Worm (Caenorhabditis elegans) whole organism, early embryonic: Measurements from ENCODE around the gene sdz-31.

ENCODE experiments used
- ama-1 ChIP-seq: fragments of 150-350 bp; optimal IDR thresholded peaks from 2 replicates; lab custom pipeline; 2014
- ceh-13 ChIP-seq: fragments of 200-800 bp; sonication (Bioruptor generic); optimal IDR thresholded peaks from 2 replicates; lab custom pipeline; 2018; ENCODE audit warnings: mild to moderate bottlenecking, missing genetic modification characterization, missing compliant biosample characterization
- ets-7 ChIP-seq: sonication (generic microtip); optimal IDR thresholded peaks from 2 replicates; lab custom pipeline; 2016; ENCODE audit warnings: missing genotype, missing genetic modification characterization, missing compliant biosample characterization
- flt-1 ChIP-seq: fragments of 200-800 bp; sonication (Bioruptor generic); IDR thresholded peaks from 2 replicates; pipeline ENCODE4 v1.3.6; 2022; ENCODE audit warnings: missing genetic modification characterization, missing compliant biosample characterization
- hmg-4 ChIP-seq: fragments of 200-800 bp; sonication (Bioruptor generic); optimal IDR thresholded peaks from 2 replicates; lab custom pipeline; 2018; ENCODE audit warnings: mild to moderate bottlenecking, missing genetic modification characterization, missing compliant biosample characterization
- hnd-1 ChIP-seq: sonication (generic microtip); optimal IDR thresholded peaks from 2 replicates; lab custom pipeline; 2016; ENCODE audit warnings: missing genetic modification characterization, missing compliant biosample characterization
- pes-1 ChIP-seq: fragments of 200-800 bp; sonication (Bioruptor generic); IDR thresholded peaks from 2 replicates; pipeline ENCODE4 v1.3.6; 2022; ENCODE audit warnings: missing genetic modification reagents, missing genetic modification characterization, missing compliant biosample characterization

- no peak for TF ChIP-seq hnd-1 (tag; lab: Kevin White, UChicago)
- no peak for TF ChIP-seq flt-1 (GFP tag; lab: Robert Waterston, UW)
- no peak for TF ChIP-seq ama-1 (lab: Kevin White, UChicago)
- no peak for TF ChIP-seq pes-1 (GFP tag; lab: Robert Waterston, UW)
- TF ChIP-seq ets-7 (tag; lab: Kevin White, UChicago): no peak
- no peak for TF ChIP-seq hmg-4 (GFP tag; lab: Kevin White, UChicago)
- no peak for TF ChIP-seq ceh-13 (GFP tag; lab: Kevin White, UChicago)
Observed at ce11 chrV:9916665-9917064, 36.7 kb downstream of the sdz-31 start, which contains the start of gene C50H2.4.
